Fruit fly (Drosophila melanogaster): ENCODE measurements around the gene CG10097.

Gene CG10097

dm6 chr3R:12422379-12422975 is 26.7 kb upstream of the CG10097 start, which contains the start of the genes Scgbeta and CG17202 (continued):
- TF ChIP-seq vnd (GFP tag; IDR thresholded peaks at IDR 0.05; ENCODE audit: partially characterized antibody) (no peak), CG6654 (GFP tag; optimal IDR thresholded peaks at IDR 0.05) (no peak), CG10366 (GFP tag; IDR thresholded peaks at IDR 0.05) (no peak), D (optimal IDR thresholded peaks at IDR 0.05) (no peak), D (GFP tag; optimal IDR thresholded peaks at IDR 0.05) (no peak), C15 (GFP tag; IDR thresholded peaks at IDR 0.05) (no peak), Usf (GFP tag; optimal IDR thresholded peaks at IDR 0.05) (no peak), dati (GFP tag; IDR thresholded peaks at IDR 0.05) (no peak), CG8478 (optimal IDR thresholded peaks at IDR 0.05) (no peak), row (GFP tag; IDR thresholded peaks at IDR 0.05) (peak; percentile 89), CG13296 (GFP tag; optimal IDR thresholded peaks at IDR 0.05) (no peak), Drgx (GFP tag; IDR thresholded peaks at IDR 0.05) (no peak), CG4854 (GFP tag; optimal IDR thresholded peaks at IDR 0.05) (no peak), pho (GFP tag; optimal IDR thresholded peaks at IDR 0.05) (no peak), hkb (optimal IDR thresholded peaks at IDR 0.05) (no peak), hkb (GFP tag; IDR thresholded peaks at IDR 0.05) (no peak), CG14710 (tag; optimal IDR thresholded peaks at IDR 0.05) (peak; percentile 73), Jarid2 (GFP tag; optimal IDR thresholded peaks at IDR 0.05) (no peak), Hr51 (GFP tag; optimal IDR thresholded peaks at IDR 0.05) (no peak), Med (GFP tag) (peak; percentile 69), zen (tag; optimal IDR thresholded peaks at IDR 0.05) (peak; percentile 12), Rfx (GFP tag; IDR thresholded peaks at IDR 0.05) (0 out of 2 replicates have a peak, but pooled peaks have one; percentile 40), otp (GFP tag; IDR thresholded peaks at IDR 0.05) (peak; percentile 37; the same call in 1 of the 3 replicates), CG11085 (GFP tag; IDR thresholded peaks at IDR 0.05) (no peak), tll (GFP tag; optimal IDR thresholded peaks at IDR 0.05) (peak in 1 of 2 experiments; percentile 44), yki (optimal IDR thresholded peaks at IDR 0.05) (no peak), ERR (GFP tag; optimal IDR thresholded peaks at IDR 0.05) (no peak), CG1792 (GFP tag; optimal IDR thresholded peaks at IDR 0.05) (no peak), fd3F (GFP tag; optimal IDR thresholded peaks at IDR 0.05) (no peak), luna (GFP tag; optimal IDR thresholded peaks at IDR 0.05) (no peak), CG33213 (GFP tag; optimal IDR thresholded peaks at IDR 0.05) (peak; percentile 67), CG13123 (GFP tag; optimal IDR thresholded peaks at IDR 0.05) (no peak), Ada2b (GFP tag; IDR thresholded peaks at IDR 0.05) (0 out of 2 replicates have a peak, but pooled peaks have one; percentile 5), pros (GFP tag; optimal IDR thresholded peaks at IDR 0.05) (no peak), Optix (GFP tag; IDR thresholded peaks at IDR 0.05) (no peak), CG11398 (GFP tag; optimal IDR thresholded peaks at IDR 0.05) (peak; percentile 2), CG4820 (GFP tag; optimal IDR thresholded peaks at IDR 0.05) (no peak), h (optimal IDR thresholded peaks at IDR 0.05) (no peak), Adf1 (GFP tag; IDR thresholded peaks at IDR 0.05) (no peak), cas (GFP tag; IDR thresholded peaks at IDR 0.05) (no peak), btn (GFP tag; optimal IDR thresholded peaks at IDR 0.05) (no peak), CG18619 (GFP tag; optimal IDR thresholded peaks at IDR 0.05) (peak; percentile 20), ci (GFP tag; IDR thresholded peaks at IDR 0.05) (0 out of 3 replicates have a peak, but pooled peaks have one; percentile 29), CG7556 (GFP tag; optimal IDR thresholded peaks at IDR 0.05) (no peak), E2f2 (GFP tag; IDR thresholded peaks at IDR 0.05) (peak; percentile 72), Hmx (GFP tag; optimal IDR thresholded peaks at IDR 0.05) (no peak), CG30020 (tag; optimal IDR thresholded peaks at IDR 0.05) (no peak), CG10543 (GFP tag; optimal IDR thresholded peaks at IDR 0.05) (no peak), Fer3 (tag; optimal IDR thresholded peaks at IDR 0.05) (no peak), Hmr (GFP tag; optimal IDR thresholded peaks at IDR 0.05) (no peak), CG7786 (GFP tag; optimal IDR thresholded peaks at IDR 0.05) (peak; percentile 3), Dfd (GFP tag; optimal IDR thresholded peaks at IDR 0.05) (no peak), lmd (GFP tag; IDR thresholded peaks at IDR 0.05) (no peak)
